Worm (Caenorhabditis elegans) whole organism, L2 larva: ENCODE measurements around the gene glod-4.

Source experiments
- C34F6.9 ChIP-seq: fragments of 150-350 bp; optimal IDR thresholded peaks from 2 replicates; lab custom pipeline; 2014; ENCODE audit warnings: missing biosample characterization, missing genetic modification characterization
- F13H6.1 ChIP-seq: sonication (generic microtip); optimal IDR thresholded peaks from 2 replicates; lab custom pipeline; 2016; ENCODE audit warnings: missing genetic modification characterization, missing compliant biosample characterization
- R02D3.7 ChIP-seq: fragments of 150-350 bp; optimal IDR thresholded peaks from 2 replicates; lab custom pipeline; 2014; ENCODE audit warnings: missing biosample characterization, missing genetic modification characterization
- Y55F3AM.14 ChIP-seq: fragments of 200-800 bp; sonication (Bioruptor generic); optimal IDR thresholded peaks from 2 replicates; lab custom pipeline; 2018; ENCODE audit warnings: mild to moderate bottlenecking, missing genetic modification characterization, missing compliant biosample characterization
- ZK546.5 ChIP-seq: sonication (generic microtip); optimal IDR thresholded peaks from 2 replicates; lab custom pipeline; 2017; ENCODE audit warnings: missing biosample characterization, missing genetic modification characterization
- alr-1 ChIP-seq: fragments of 150-350 bp; optimal IDR thresholded peaks from 2 replicates; lab custom pipeline; 2014; ENCODE audit warnings: missing biosample characterization, missing genetic modification characterization
- aly-2 ChIP-seq: fragments of 150-350 bp; optimal IDR thresholded peaks from 2 replicates; lab custom pipeline; 2014; ENCODE audit warnings: missing biosample characterization, missing genetic modification characterization
- ama-1 ChIP-seq: fragments of 150-350 bp; optimal IDR thresholded peaks from 2 replicates; lab custom pipeline; 2018; ENCODE audit warnings: inconsistent platforms
- blmp-1 ChIP-seq: sonication (generic microtip); optimal IDR thresholded peaks from 2 replicates; lab custom pipeline; 2017; ENCODE audit warnings: missing genetic modification characterization, mild to moderate bottlenecking, missing compliant biosample characterization, antibody characterized with exemption, moderate library complexity; ENCODE audit not compliant: insufficient read depth
- ceh-82 ChIP-seq: fragments of 150-350 bp; optimal IDR thresholded peaks from 2 replicates; lab custom pipeline; 2014; ENCODE audit warnings: missing biosample characterization, missing genetic modification characterization
- crh-2 ChIP-seq: sonication (generic microtip); optimal IDR thresholded peaks from 2 replicates; lab custom pipeline; 2017; ENCODE audit warnings: missing biosample characterization, missing genetic modification characterization
- egl-27 ChIP-seq: sonication (generic microtip); optimal IDR thresholded peaks from 3 replicates; lab custom pipeline; 2017; ENCODE audit warnings: missing biosample characterization, missing genetic modification reagents, missing genetic modification characterization
- elt-3 ChIP-seq: sonication (generic microtip); optimal IDR thresholded peaks from 2 replicates; lab custom pipeline; 2017; ENCODE audit warnings: missing biosample characterization, missing genetic modification characterization
- fos-1 ChIP-seq: fragments of 150-350 bp; optimal IDR thresholded peaks from 2 replicates; lab custom pipeline; 2014; ENCODE audit warnings: missing biosample characterization, missing genetic modification characterization
- gmeb-1 ChIP-seq: fragments of 150-350 bp; optimal IDR thresholded peaks from 2 replicates; lab custom pipeline; 2014; ENCODE audit warnings: missing biosample characterization, missing genetic modification characterization
- lin-11 ChIP-seq: fragments of 150-350 bp; sonication (generic microtip); optimal IDR thresholded peaks from 2 replicates; lab custom pipeline; 2014; ENCODE audit warnings: missing biosample characterization, missing genetic modification characterization, inconsistent platforms, mixed read lengths
- lin-39 ChIP-seq: fragments of 150-350 bp; optimal IDR thresholded peaks from 2 replicates; lab custom pipeline; 2014; ENCODE audit warnings: missing biosample characterization, missing genetic modification reagents, missing genetic modification characterization
- lsy-2 ChIP-seq, 2 experiments: fragments of 150-350 bp in 1 of 2; sonication (generic microtip) in 1 of 2; optimal IDR thresholded peaks; 2 replicates each; lab custom pipeline; 2014 to 2017; ENCODE audit warnings: missing biosample characterization in 2 of 2, missing genetic modification characterization in 2 of 2
- mab-5 ChIP-seq: fragments of 150-350 bp; optimal IDR thresholded peaks from 2 replicates; lab custom pipeline; 2014; ENCODE audit warnings: missing biosample characterization, missing genetic modification characterization
- mdl-1 ChIP-seq, 2 experiments: fragments of 150-350 bp in 1 of 2; sonication (generic microtip) in 1 of 2; optimal IDR thresholded peaks; 2 replicates each; lab custom pipeline; 2017; ENCODE audit warnings: missing biosample characterization in 2 of 2, missing genetic modification characterization in 2 of 2
- nhr-12 ChIP-seq: fragments of 150-350 bp; optimal IDR thresholded peaks from 2 replicates; lab custom pipeline; 2014; ENCODE audit warnings: missing biosample characterization, missing genetic modification characterization
- nhr-21 ChIP-seq: fragments of 150-350 bp; optimal IDR thresholded peaks from 2 replicates; lab custom pipeline; 2014; ENCODE audit warnings: missing biosample characterization, missing genetic modification characterization
- nhr-23 ChIP-seq: fragments of 150-350 bp; optimal IDR thresholded peaks from 2 replicates; lab custom pipeline; 2014; ENCODE audit warnings: missing biosample characterization, missing genetic modification reagents, missing genetic modification characterization
- nhr-237 ChIP-seq: fragments of 150-350 bp; optimal IDR thresholded peaks from 2 replicates; lab custom pipeline; 2014; ENCODE audit warnings: missing biosample characterization, missing genetic modification characterization
- nhr-25 ChIP-seq: fragments of 150-350 bp; sonication (generic microtip); optimal IDR thresholded peaks from 3 replicates; lab custom pipeline; 2014; ENCODE audit warnings: missing biosample characterization, missing genetic modification characterization
- nhr-6 ChIP-seq: fragments of 150-350 bp; optimal IDR thresholded peaks from 2 replicates; lab custom pipeline; 2014; ENCODE audit warnings: missing biosample characterization, missing genetic modification characterization
- nhr-77 ChIP-seq: fragments of 150-350 bp; optimal IDR thresholded peaks from 2 replicates; lab custom pipeline; 2014; ENCODE audit warnings: missing biosample characterization, missing genetic modification characterization
- skn-1 ChIP-seq: sonication (generic microtip); optimal IDR thresholded peaks from 2 replicates; lab custom pipeline; 2017; ENCODE audit warnings: missing biosample characterization, missing genetic modification characterization
- sma-3 ChIP-seq: sonication (generic microtip); optimal IDR thresholded peaks from 2 replicates; lab custom pipeline; 2016; ENCODE audit warnings: missing genetic modification reagents, missing genetic modification characterization, missing compliant biosample characterization
- sma-9 ChIP-seq, 2 experiments: fragments of 150-350 bp in 1 of 2; sonication (generic microtip) in 1 of 2; optimal IDR thresholded peaks; 2 replicates each; lab custom pipeline; 2014 to 2016; ENCODE audit warnings: missing genetic modification characterization in 2 of 2, mild to moderate bottlenecking in 1 of 2, missing biosample characterization in 1 of 2, missing compliant biosample characterization in 1 of 2, missing genetic modification reagents in 1 of 2, moderate library complexity in 1 of 2
- snpc-4 ChIP-seq: fragments of 150-350 bp; optimal IDR thresholded peaks from 2 replicates; lab custom pipeline; 2014; ENCODE audit warnings: missing biosample characterization, missing genetic modification characterization
- unc-39 ChIP-seq: fragments of 150-350 bp; optimal IDR thresholded peaks from 2 replicates; lab custom pipeline; 2014; ENCODE audit warnings: missing biosample characterization, missing genetic modification characterization
- unc-62 ChIP-seq: fragments of 150-350 bp; optimal IDR thresholded peaks from 2 replicates; lab custom pipeline; 2014; ENCODE audit warnings: missing biosample characterization, missing genetic modification reagents, missing genetic modification characterization
- ztf-11 ChIP-seq: sonication (generic microtip); optimal IDR thresholded peaks from 2 replicates; lab custom pipeline; 2017; ENCODE audit warnings: missing biosample characterization, missing genetic modification characterization
- ztf-4 ChIP-seq: fragments of 150-350 bp; optimal IDR thresholded peaks from 2 replicates; lab custom pipeline; 2014; ENCODE audit warnings: missing biosample characterization, missing genetic modification characterization

Gene glod-4

DNA sequence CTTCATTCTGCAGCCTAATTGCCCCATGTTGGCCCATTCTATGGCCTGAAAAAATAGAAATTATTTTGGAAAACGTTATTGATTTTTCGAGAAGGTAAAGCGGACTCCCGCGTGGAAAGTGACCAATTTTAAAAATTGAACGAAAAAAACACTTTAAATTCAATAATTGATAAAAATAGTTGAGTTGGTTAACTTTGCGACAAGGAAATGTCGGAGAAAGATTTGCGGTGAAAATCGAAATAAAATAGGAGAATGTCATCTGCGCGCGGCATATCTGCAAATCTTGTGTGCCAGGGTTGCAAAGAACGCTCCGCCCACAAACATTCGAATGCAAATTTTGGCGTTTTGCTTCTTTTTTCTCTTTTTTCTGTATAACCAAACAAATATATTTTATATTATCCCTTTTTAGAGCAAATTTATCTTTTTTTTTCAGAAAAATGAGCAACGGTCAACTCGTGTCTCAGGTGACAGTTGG, 17.5 kb downstream of the glod-4 start, which contains the start of the genes rnf-121 and C16C10.4 (continued):
- TF ChIP-seq ama-1 (lab: Kevin White, UChicago) (no peak), F13H6.1 (tag; lab: Kevin White, UChicago) (no peak), nhr-12 (tag; lab: Kevin White, UChicago) (no peak), blmp-1 (tag; lab: Kevin White, UChicago) (no peak), ztf-4 (tag; lab: Kevin White, UChicago) (peak; percentile 16), unc-62 (GFP tag; lab: Kevin White, UChicago) (no peak), unc-39 (tag; lab: Kevin White, UChicago) (no peak), elt-3 (tag; lab: Kevin White, UChicago) (no peak), sma-9 (GFP tag; optimal IDR thresholded peaks at IDR 0.05; lab: Kevin White, UChicago) (no peak), sma-9 (tag; optimal IDR thresholded peaks at IDR 0.05; lab: Kevin White, UChicago) (no peak), Y55F3AM.14 (GFP tag; lab: Kevin White, UChicago) (no peak), lsy-2 (tag; optimal IDR thresholded peaks at IDR 0.05; lab: Kevin White, UChicago) (peak; percentile 58 to 79), egl-27 (tag; lab: Kevin White, UChicago) (peak; percentile 23), nhr-6 (tag; lab: Kevin White, UChicago) (no peak), lin-39 (tag; lab: Kevin White, UChicago) (no peak), mdl-1 (tag; optimal IDR thresholded peaks at IDR 0.05; lab: Kevin White, UChicago) (no peak), mab-5 (peak; percentile 69), fos-1 (tag; lab: Kevin White, UChicago) (peak; percentile 1)
- TF ChIP-seq, all 48 proteins: peak for 16

DNA sequence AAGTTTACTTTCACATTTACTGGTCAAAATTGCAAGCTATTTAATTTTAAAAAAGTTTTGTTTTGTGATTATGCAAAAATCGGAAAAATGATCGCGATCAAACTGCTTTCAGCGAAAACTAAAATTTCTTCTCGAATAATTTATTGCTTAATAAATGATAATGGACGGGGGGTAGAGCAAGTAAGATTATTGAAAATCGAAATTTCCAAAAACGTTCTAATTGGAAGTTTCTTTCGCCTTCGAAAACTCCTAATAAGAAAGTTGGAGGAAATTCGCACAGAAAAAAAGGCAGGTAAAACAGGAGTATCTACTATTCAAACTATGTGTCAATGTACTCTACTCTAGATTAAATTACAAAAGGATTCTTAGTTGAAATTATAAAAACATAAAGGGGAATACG, 18.8 kb downstream of the glod-4 start:
- TF ChIP-seq nhr-25 (tag; lab: Kevin White, UChicago), result no peak
- no peak for TF ChIP-seq nhr-237
- TF ChIP-seq nhr-23 (tag; lab: Kevin White, UChicago), result no peak
- no peak for TF ChIP-seq crh-2 (tag; lab: Kevin White, UChicago)
- no peak for TF ChIP-seq ztf-4 (tag; lab: Kevin White, UChicago)

DNA sequence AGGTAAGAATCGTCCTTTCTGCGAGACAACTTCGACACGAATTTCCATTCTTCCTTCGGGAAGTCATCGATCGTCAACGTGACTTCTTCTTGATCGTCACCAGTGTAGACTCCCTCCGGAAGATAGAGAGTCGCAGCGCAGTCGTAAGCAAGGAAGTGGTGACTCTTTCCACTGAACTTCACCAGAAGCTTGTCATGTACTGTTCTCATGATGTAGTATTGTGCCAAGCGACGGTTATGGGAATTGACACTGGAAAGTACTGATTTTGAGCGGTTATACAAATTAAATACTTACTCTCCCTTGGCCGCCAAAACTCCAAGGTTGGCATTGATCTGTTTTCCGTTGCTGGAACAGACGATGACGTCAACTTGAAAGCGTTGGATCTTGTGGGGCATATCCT, 22.1 kb downstream of the glod-4 start:
- TF ChIP-seq snpc-4 (tag; lab: Kevin White, UChicago), result no peak
- no peak for TF ChIP-seq Y55F3AM.14 (GFP tag; lab: Kevin White, UChicago)
- no peak for TF ChIP-seq mab-5
- no peak for TF ChIP-seq elt-3 (tag; lab: Kevin White, UChicago)
- no peak for TF ChIP-seq gmeb-1 (tag; lab: Kevin White, UChicago)
- no peak for TF ChIP-seq nhr-77 (tag; lab: Kevin White, UChicago)
- no peak for TF ChIP-seq egl-27 (tag; lab: Kevin White, UChicago)
- TF ChIP-seq nhr-21 (tag; lab: Kevin White, UChicago), result no peak
- TF ChIP-seq sma-9 (GFP tag; optimal IDR thresholded peaks at IDR 0.05; lab: Kevin White, UChicago), result no peak
- TF ChIP-seq sma-9 (tag; optimal IDR thresholded peaks at IDR 0.05; lab: Kevin White, UChicago), result no peak
- TF ChIP-seq ZK546.5, result no peak
- TF ChIP-seq nhr-12 (tag; lab: Kevin White, UChicago), result no peak
- no peak for TF ChIP-seq sma-3
- TF ChIP-seq F13H6.1 (tag; lab: Kevin White, UChicago), result no peak
- no peak for TF ChIP-seq ztf-4 (tag; lab: Kevin White, UChicago)
- TF ChIP-seq fos-1 (tag; lab: Kevin White, UChicago), result no peak
- TF ChIP-seq blmp-1 (tag; lab: Kevin White, UChicago), result no peak
- TF ChIP-seq unc-39 (tag; lab: Kevin White, UChicago), result no peak
- no peak for TF ChIP-seq nhr-237
- no peak for TF ChIP-seq skn-1
- TF ChIP-seq, all 48 proteins: peak for 0

DNA sequence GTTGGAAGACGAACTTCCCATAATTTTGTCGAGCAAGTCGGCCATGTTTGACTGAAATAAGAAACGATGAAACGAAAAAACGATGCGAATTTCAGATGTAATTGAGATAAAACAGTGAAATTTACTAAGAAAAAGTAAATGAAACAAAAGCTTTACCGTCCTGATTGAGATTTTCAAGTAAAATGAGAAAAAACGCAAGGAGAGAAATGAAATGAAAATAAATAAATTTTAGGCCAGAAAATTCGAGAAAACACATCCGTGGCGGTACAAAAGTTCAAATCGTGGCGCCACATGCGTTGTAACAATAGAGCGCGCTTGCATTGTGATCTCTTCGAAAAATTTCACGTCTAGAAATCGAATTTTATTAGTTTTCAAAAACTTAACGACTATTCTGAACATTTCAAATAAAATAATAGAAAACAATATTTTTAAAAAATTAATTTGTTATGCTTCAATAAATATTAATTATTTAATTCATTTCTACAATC, 22.8 kb downstream of the glod-4 start, which contains the start of the genes hrde-1 and C16C10.13:
hrde-1 (minus strand) TSS at position 51 of the 488 bp plus-strand sequence.
C16C10.13 (plus strand) TSS at position 332 of the 488 bp plus-strand sequence.
- TF ChIP-seq R02D3.7 (no peak), C34F6.9 (tag; lab: Kevin White, UChicago) (no peak), nhr-12 (tag; lab: Kevin White, UChicago) (no peak), sma-3 (no peak)

DNA sequence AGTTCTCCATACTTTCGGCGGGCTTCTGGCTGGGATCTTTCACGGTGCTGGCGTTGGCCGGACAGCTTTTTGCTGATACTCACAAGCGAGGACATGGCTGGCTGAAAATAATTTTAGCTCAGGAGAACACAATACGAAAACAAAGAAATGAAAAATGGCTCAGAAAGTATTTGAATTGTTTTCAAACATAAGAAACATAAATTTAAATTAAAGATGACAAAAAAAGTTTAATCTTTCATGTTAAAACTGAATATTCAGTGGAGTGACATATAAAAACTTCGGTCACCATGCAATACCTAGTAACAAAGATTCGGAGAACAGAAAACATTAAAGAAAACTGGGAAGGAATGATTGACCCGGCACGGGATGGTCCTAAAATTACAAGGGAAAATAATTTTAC, 25.2 kb downstream of the glod-4 start, which contains the start of gene C16C10.2:
C16C10.2 (minus strand) TSS at position 101 of the 400 bp plus-strand sequence.
- TF ChIP-seq ceh-82 (tag; lab: Kevin White, UChicago) (no peak), R02D3.7 (no peak), alr-1 (no peak), lin-11 (tag; lab: Kevin White, UChicago) (no peak), aly-2 (tag; lab: Kevin White, UChicago) (no peak), sma-3 (no peak), mdl-1 (tag; optimal IDR thresholded peaks at IDR 0.05; lab: Kevin White, UChicago) (no peak), Y55F3AM.14 (GFP tag; lab: Kevin White, UChicago) (no peak), fos-1 (tag; lab: Kevin White, UChicago) (no peak), nhr-77 (tag; lab: Kevin White, UChicago) (no peak), nhr-6 (tag; lab: Kevin White, UChicago) (no peak), nhr-12 (tag; lab: Kevin White, UChicago) (no peak), blmp-1 (tag; lab: Kevin White, UChicago) (no peak), ztf-11 (tag; lab: Kevin White, UChicago) (no peak)
